Worm (Caenorhabditis elegans) whole organism, L1 larva: ENCODE data around the gene Y97E10AR.4.
A peak's percentile ranks its signal among the peaks of the same experiment; 100 is the strongest.

Experiments used
- C34B4.2 ChIP-seq: sonication (generic microtip); optimal IDR thresholded peaks from 2 replicates; lab custom pipeline; 2017; ENCODE audit warnings: mild to moderate bottlenecking, missing genetic modification characterization, missing compliant biosample characterization
- aly-2 ChIP-seq: fragments of 150-350 bp; optimal IDR thresholded peaks from 2 replicates; lab custom pipeline; 2014; ENCODE audit warnings: missing biosample characterization, missing genetic modification characterization
- ceh-8 ChIP-seq: fragments of 200-800 bp; sonication (Bioruptor generic); optimal IDR thresholded peaks from 2 replicates; lab custom pipeline; 2018; ENCODE audit warnings: mild to moderate bottlenecking, missing genetic modification characterization, moderate library complexity, missing compliant biosample characterization
- egl-27 ChIP-seq, 2 experiments: fragments of 150-350 bp in 1 of 2; sonication (generic microtip); optimal IDR thresholded peaks; 3 replicates each; lab custom pipeline; 2017 to 2018; ENCODE audit warnings: missing biosample characterization in 2 of 2, missing genetic modification characterization in 2 of 2, missing genetic modification reagents in 2 of 2
- elt-3 ChIP-seq, 6 experiments: fragments of 150-350 bp in 1 of 6; sonication (generic microtip); optimal IDR thresholded peaks; 2 replicates each; lab custom pipeline; 2017 to 2018; ENCODE audit warnings: missing biosample characterization in 6 of 6, missing genetic modification characterization in 6 of 6, inconsistent platforms in 1 of 6
- fkh-10 ChIP-seq: sonication (generic microtip); optimal IDR thresholded peaks from 2 replicates; lab custom pipeline; 2017; ENCODE audit warnings: missing biosample characterization, missing genetic modification reagents, missing genetic modification characterization
- isw-1 ChIP-seq: fragments of 200-800 bp; sonication (Bioruptor generic); IDR thresholded peaks from 2 replicates; pipeline ENCODE4 v1.3.6; 2022; ENCODE audit warnings: missing genetic modification characterization, missing compliant biosample characterization
- lin-13 ChIP-seq: fragments of 150-350 bp; optimal IDR thresholded peaks from 2 replicates; lab custom pipeline; 2014; ENCODE audit warnings: missing biosample characterization, missing genetic modification reagents, missing genetic modification characterization
- lsy-2 ChIP-seq, 2 experiments: fragments of 150-350 bp; optimal IDR thresholded peaks; 2 replicates each; lab custom pipeline; 2014; ENCODE audit warnings: missing biosample characterization in 2 of 2, missing genetic modification characterization in 2 of 2
- nhr-237 ChIP-seq: fragments of 150-350 bp; optimal IDR thresholded peaks from 2 replicates; lab custom pipeline; 2014; ENCODE audit warnings: missing biosample characterization, missing genetic modification characterization
- nhr-28 ChIP-seq: fragments of 150-350 bp; optimal IDR thresholded peaks from 2 replicates; lab custom pipeline; 2014; ENCODE audit warnings: missing biosample characterization, missing genetic modification characterization
- nhr-47 ChIP-seq: sonication (generic microtip); optimal IDR thresholded peaks from 2 replicates; lab custom pipeline; 2016; ENCODE audit warnings: mild to moderate bottlenecking, missing genetic modification characterization, moderate library complexity, missing compliant biosample characterization
- sox-4 ChIP-seq: sonication (generic microtip); optimal IDR thresholded peaks from 2 replicates; lab custom pipeline; 2016; ENCODE audit warnings: missing genetic modification characterization, missing compliant biosample characterization
- unc-98 ChIP-seq: fragments of 200-800 bp; sonication (Bioruptor generic); IDR thresholded peaks from 2 replicates; pipeline ENCODE4 v1.3.6; 2022; ENCODE audit warnings: missing genetic modification characterization, missing compliant biosample characterization

DNA sequence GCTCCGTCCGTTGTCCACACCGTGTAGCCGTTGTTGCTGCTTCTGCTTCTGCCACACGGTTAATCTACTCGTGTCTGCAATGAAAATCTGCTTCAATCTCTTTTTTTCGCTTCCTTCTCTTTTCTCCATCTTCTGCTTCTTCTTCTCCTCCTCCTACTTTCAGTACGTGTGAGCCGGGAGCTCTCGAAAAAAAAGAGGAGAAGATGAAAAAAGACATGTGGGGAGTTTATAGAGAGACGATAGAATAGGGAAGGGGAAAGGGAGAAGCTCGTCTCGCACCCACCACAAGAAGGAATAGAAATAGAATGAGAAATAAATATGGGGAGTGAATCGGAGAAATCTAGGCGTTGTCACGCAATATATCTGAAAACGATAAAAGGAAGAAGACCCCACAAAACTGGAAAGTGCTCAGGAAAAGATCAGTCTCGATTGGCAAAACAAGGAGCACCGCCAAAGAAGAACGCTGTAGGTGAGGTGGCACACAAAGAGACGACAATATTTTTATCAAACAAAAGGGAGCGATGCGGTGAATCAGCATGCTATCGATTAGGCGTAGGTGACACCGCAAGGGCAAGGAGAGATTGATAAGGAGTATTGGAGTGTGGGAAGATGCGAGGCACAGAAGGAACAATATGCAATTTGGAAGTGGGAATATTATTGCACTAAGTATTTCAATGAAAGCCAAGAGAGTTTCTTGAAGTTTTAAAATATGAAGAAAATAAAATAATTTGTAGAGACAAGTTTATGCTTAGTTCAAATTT, 32.2 kb downstream of the Y97E10AR.4 start, which contains the start of gene let-413:
- TF ChIP-seq C34B4.2 (tag; lab: Kevin White, UChicago), result no peak
- no peak for TF ChIP-seq nhr-47 (tag; lab: Kevin White, UChicago)
- TF ChIP-seq unc-98 (GFP tag; lab: Robert Waterston, UW), result no peak
- no peak for TF ChIP-seq lin-13 (GFP tag; lab: Kevin White, UChicago)
- TF ChIP-seq ceh-8 (GFP tag; lab: Kevin White, UChicago), result no peak
- TF ChIP-seq nhr-28 (tag; lab: Kevin White, UChicago), result no peak
- TF ChIP-seq elt-3 (tag; optimal IDR thresholded peaks at IDR 0.05; lab: Kevin White, UChicago), result peak in 1 of 6 experiments; percentile 6
- TF ChIP-seq isw-1 (GFP tag; lab: Robert Waterston, UW), result no peak
- no peak for TF ChIP-seq egl-27 (tag; optimal IDR thresholded peaks at IDR 0.05; lab: Kevin White, UChicago)
- no peak for TF ChIP-seq fkh-10
- peak in 1 of 2 experiments; percentile 7 for TF ChIP-seq lsy-2 (tag; optimal IDR thresholded peaks at IDR 0.05; lab: Kevin White, UChicago)
- TF ChIP-seq sox-4 (tag; lab: Kevin White, UChicago), result no peak
- no peak for TF ChIP-seq aly-2
- no peak for TF ChIP-seq nhr-237 (tag; lab: Kevin White, UChicago)
